Worm (Caenorhabditis elegans) whole organism, early embryonic: ENCODE results near the gene F55A11.11.

Source experiments
- ama-1 ChIP-seq: fragments of 150-350 bp; optimal IDR thresholded peaks from 2 replicates; lab custom pipeline; 2014
- ets-7 ChIP-seq: sonication (generic microtip); optimal IDR thresholded peaks from 2 replicates; lab custom pipeline; 2016; ENCODE audit warnings: missing genotype, missing genetic modification characterization, missing compliant biosample characterization
- hmbx-1 ChIP-seq: sonication (generic microtip); optimal IDR thresholded peaks from 2 replicates; lab custom pipeline; 2016; ENCODE audit warnings: mild to moderate bottlenecking, missing genetic modification characterization, missing compliant biosample characterization
- hnd-1 ChIP-seq: sonication (generic microtip); optimal IDR thresholded peaks from 2 replicates; lab custom pipeline; 2016; ENCODE audit warnings: missing genetic modification characterization, missing compliant biosample characterization

DNA sequence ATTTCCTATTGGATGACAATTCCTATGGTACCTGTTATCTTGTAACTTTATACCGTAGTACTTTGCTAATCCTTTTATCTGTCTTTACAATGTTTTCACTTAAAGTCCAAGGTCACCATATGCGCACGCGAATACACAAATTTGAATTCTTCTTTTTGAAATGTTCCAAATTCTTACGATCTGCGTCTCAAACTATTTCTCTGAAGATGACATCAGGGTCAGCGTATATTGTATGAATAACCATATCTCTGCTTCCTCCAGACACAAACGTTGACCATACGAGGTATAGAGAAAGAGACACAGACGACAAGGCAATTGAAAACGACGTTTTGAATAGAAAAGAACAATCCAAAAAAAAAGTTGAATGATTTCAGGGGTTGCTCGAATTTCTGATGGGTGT is 9.0 kb upstream of the F55A11.11 start:
- no peak for TF ChIP-seq hmbx-1 (tag; lab: Kevin White, UChicago)
- TF ChIP-seq hnd-1: no peak
- no peak for TF ChIP-seq ama-1
- TF ChIP-seq ets-7 (tag; lab: Kevin White, UChicago): no peak
